Worm (Caenorhabditis elegans) whole organism, L1 larva: ENCODE results near the gene bath-4.

Experiments used
- alr-1 ChIP-seq: fragments of 200-800 bp; sonication (Bioruptor generic); optimal IDR thresholded peaks from 2 replicates; lab custom pipeline; 2018; ENCODE audit warnings: borderline replicate concordance, mild to moderate bottlenecking, missing genetic modification characterization, missing compliant biosample characterization
- ama-1 ChIP-seq: fragments of 150-350 bp; optimal IDR thresholded peaks from 2 replicates; lab custom pipeline; 2014
- dpl-1 ChIP-seq, 3 experiments: fragments of 150-350 bp in 2 of 3; sonication (generic microtip) in 1 of 3; optimal IDR thresholded peaks; 2 replicates each; lab custom pipeline; 2014 to 2017; ENCODE audit warnings: missing biosample characterization in 3 of 3, missing genetic modification characterization in 3 of 3, missing genetic modification reagents in 3 of 3
- lin-15B ChIP-seq: fragments of 150-350 bp; sonication (generic microtip); optimal IDR thresholded peaks from 3 replicates; lab custom pipeline; 2014; ENCODE audit warnings: missing biosample characterization, missing genetic modification characterization
- lin-35 ChIP-seq, 2 experiments: fragments of 150-350 bp; optimal IDR thresholded peaks; 2 replicates each; lab custom pipeline; 2014; ENCODE audit warnings: missing biosample characterization in 2 of 2, missing genetic modification characterization in 2 of 2, missing genetic modification reagents in 2 of 2
- nhr-12 ChIP-seq: sonication (generic microtip); optimal IDR thresholded peaks from 2 replicates; lab custom pipeline; 2017; ENCODE audit warnings: missing biosample characterization, missing genetic modification characterization
- nhr-90 ChIP-seq: sonication (generic microtip); optimal IDR thresholded peaks from 2 replicates; lab custom pipeline; 2016; ENCODE audit warnings: mild to moderate bottlenecking, missing genetic modification characterization, missing compliant biosample characterization; ENCODE audit not compliant: poor library complexity
- zag-1 ChIP-seq: fragments of 150-350 bp; optimal IDR thresholded peaks from 2 replicates; lab custom pipeline; 2014; ENCODE audit warnings: missing biosample characterization, missing genetic modification characterization
- ztf-11 ChIP-seq, 2 experiments: sonication (generic microtip); optimal IDR thresholded peaks; 2 replicates each; lab custom pipeline; 2016 to 2017; ENCODE audit warnings: missing genetic modification characterization in 2 of 2, missing biosample characterization in 1 of 2, missing compliant biosample characterization in 1 of 2
- ztf-4 ChIP-seq: fragments of 150-350 bp; optimal IDR thresholded peaks from 2 replicates; lab custom pipeline; 2014; ENCODE audit warnings: missing biosample characterization, missing genetic modification characterization

- TF ChIP-seq nhr-12 (tag; lab: Kevin White, UChicago): no peak
- no peak for TF ChIP-seq dpl-1 (GFP tag; optimal IDR thresholded peaks at IDR 0.05; lab: Kevin White, UChicago)
- no peak for TF ChIP-seq ztf-4 (tag; lab: Kevin White, UChicago)
- TF ChIP-seq alr-1 (tag; lab: Kevin White, UChicago): no peak
- TF ChIP-seq lin-15B (tag; lab: Kevin White, UChicago): no peak
- TF ChIP-seq zag-1 (tag; lab: Kevin White, UChicago): no peak
- no peak for TF ChIP-seq ama-1 (lab: Kevin White, UChicago)
- TF ChIP-seq ztf-11 (tag; optimal IDR thresholded peaks at IDR 0.05; lab: Kevin White, UChicago): no peak
- no peak for TF ChIP-seq lin-35 (GFP tag; optimal IDR thresholded peaks at IDR 0.05; lab: Kevin White, UChicago)
- TF ChIP-seq nhr-90 (tag; lab: Kevin White, UChicago): no peak
Measured at ce11 chrII:1905104-1905503, 12.7 kb downstream of the bath-4 start, which contains the start of gene math-22.
